Fruit fly (Drosophila melanogaster): ENCODE data around the gene CG6769.

Gene CG6769

DNA sequence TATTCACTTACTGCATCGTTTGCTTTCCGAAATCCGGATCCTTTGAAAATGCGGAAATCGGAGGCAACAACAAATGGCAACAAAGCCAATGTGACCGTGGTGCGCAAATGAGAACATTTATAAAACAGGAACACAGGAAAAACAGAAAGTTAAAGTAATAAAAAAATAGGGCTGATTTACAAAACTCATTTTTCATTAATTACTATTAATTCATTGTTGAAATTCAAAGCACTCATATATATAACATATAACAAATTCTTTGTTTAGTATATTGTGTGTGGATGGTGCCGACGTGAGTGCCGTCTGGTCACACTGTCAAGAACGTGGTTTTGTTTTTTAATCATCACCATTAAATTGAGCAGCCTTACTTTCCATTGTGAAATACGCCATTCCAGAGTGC lies at the start of gene CG6769, which contains the start of gene Arp8:
Gene CG6769, plus strand, starts transcription at position 292 of the 400 bp plus-strand sequence.
Gene Arp8, minus strand, starts transcription at position 90 of the 400 bp plus-strand sequence.
- TF ChIP-seq CG8478 (optimal IDR thresholded peaks at IDR 0.05) (no peak), EcR (GFP tag; optimal IDR thresholded peaks at IDR 0.05) (no peak)

DNA sequence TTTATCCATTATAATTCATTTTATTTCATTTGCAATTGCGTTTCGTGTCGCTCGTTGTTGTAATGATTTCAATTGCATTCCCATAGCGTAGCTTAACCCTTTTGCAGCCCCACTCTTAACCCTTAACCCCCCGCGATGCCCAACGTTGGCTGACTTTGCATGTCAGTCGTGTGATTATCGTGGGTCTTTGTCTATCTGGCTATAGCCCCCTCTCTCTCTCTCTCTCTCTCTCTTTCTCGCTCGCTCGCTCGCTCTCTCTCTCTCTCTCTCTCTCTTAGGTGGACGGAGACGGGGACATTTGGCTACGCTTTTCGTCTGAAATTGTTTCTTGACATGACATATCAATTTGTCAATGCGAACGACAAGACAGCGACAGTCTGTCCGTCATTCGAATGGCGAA lies 48.6 kb upstream of the CG6769 start:
- no peak for TF ChIP-seq CG8478 (optimal IDR thresholded peaks at IDR 0.05)
- no peak for TF ChIP-seq Dll (optimal IDR thresholded peaks at IDR 0.05)
- no peak for TF ChIP-seq usp (GFP tag; optimal IDR thresholded peaks at IDR 0.05)
- no peak for TF ChIP-seq pan (optimal IDR thresholded peaks at IDR 0.05)
- TF ChIP-seq EcR (GFP tag; optimal IDR thresholded peaks at IDR 0.05) = no peak
- no peak for TF ChIP-seq psq (optimal IDR thresholded peaks at IDR 0.05)

DNA sequence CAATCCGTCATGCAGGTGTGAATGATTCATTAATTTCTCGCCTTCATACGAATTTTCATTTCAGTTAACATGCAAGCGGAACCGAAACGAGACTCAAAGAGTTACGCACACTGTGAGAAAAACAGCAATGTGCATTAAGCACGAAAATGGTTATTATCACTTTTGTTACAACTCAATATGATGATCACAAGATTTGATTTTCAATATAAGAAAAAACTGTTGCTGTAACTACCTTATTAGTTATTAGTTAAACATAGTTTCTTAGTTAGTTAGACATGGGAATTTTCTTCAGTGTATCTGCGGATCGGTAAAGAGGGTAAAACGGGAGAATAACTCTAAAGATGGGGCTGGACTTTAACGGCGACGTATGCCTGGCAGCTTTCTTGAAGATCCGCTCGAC lies 46.0 kb upstream of the CG6769 start:
- TF ChIP-seq usp (GFP tag; optimal IDR thresholded peaks at IDR 0.05) = no peak
- no peak for TF ChIP-seq CG8478 (optimal IDR thresholded peaks at IDR 0.05)
- no peak for TF ChIP-seq Dll (optimal IDR thresholded peaks at IDR 0.05)
- TF ChIP-seq EcR (GFP tag; optimal IDR thresholded peaks at IDR 0.05) = no peak
- no peak for TF ChIP-seq psq (optimal IDR thresholded peaks at IDR 0.05)
- TF ChIP-seq pan (optimal IDR thresholded peaks at IDR 0.05) = no peak

DNA sequence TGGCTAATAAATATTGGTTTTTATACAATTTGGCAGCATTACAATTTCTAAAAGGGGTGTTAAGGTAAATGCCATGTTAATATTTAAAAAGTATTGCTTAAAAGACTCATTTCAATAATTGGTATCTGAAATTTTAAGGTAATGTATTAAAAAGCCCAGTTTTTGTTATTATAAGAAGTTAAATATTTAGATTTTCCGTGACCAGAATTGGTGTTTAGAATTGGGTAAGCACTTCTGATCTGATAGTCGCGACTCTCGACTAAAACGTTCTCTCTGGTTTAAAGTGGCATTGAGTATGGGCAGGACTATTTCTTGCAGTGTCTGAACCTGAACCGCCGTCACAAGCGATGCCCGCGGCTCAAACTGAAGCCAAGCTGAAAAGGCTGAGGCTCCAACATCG lies 44.4 kb upstream of the CG6769 start:
- TF ChIP-seq psq (optimal IDR thresholded peaks at IDR 0.05) (no peak), usp (GFP tag; optimal IDR thresholded peaks at IDR 0.05) (no peak), EcR (GFP tag; optimal IDR thresholded peaks at IDR 0.05) (no peak), CG8478 (optimal IDR thresholded peaks at IDR 0.05) (no peak), pan (optimal IDR thresholded peaks at IDR 0.05) (no peak), Dll (optimal IDR thresholded peaks at IDR 0.05) (no peak)

DNA sequence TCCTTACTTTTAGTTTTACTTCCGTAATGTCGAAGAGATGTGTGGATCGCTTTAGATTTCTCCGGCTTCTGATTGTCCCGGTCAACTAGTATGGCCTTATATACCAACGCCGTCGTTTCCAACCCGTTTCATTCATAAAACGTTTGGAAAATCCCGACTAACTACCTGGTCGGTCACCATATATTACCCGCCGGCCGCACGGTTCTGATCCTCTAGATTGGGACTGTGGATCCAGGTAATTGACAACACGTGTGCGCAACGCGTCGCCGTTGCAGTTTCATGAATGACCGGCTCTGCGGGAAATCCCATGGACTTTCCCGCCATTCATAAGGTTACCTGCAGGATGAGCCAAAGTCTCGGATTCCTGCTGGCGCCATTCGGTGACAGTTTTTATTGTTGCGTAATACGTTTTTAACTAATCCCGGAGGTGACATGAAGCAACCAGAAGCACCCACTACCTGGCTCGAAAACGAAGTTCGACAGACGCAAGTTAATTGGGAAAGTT lies 41.1 kb upstream of the CG6769 start, which contains the start of gene CG12986:
Gene CG12986, minus strand, starts transcription at position 51 of the 505 bp plus-strand sequence.
- no peak for TF ChIP-seq EcR (GFP tag; optimal IDR thresholded peaks at IDR 0.05)
- TF ChIP-seq usp (GFP tag; optimal IDR thresholded peaks at IDR 0.05) = no peak
- no peak for TF ChIP-seq CG8478 (optimal IDR thresholded peaks at IDR 0.05)
- no peak for TF ChIP-seq psq (optimal IDR thresholded peaks at IDR 0.05)
- no peak for TF ChIP-seq pan (optimal IDR thresholded peaks at IDR 0.05)
- TF ChIP-seq Dll (optimal IDR thresholded peaks at IDR 0.05) = no peak

DNA sequence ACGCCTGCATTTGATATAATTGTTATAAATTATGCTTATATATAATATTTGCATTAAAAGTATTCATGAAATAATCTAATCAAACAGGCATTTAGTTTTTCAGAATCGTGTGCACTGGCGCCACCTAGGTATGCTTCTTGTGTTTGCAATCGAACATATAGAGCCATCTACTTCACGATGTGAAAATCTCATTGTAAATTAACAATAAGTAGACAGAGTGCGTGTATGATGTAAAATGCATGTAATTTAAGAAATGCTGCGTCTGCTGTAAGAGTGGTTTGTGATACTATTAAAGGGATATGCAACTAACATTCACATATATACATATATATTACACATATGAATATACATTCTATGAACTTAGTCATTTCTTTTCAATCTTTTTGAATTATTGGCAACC lies 40.5 kb upstream of the CG6769 start:
- no peak for TF ChIP-seq pan (optimal IDR thresholded peaks at IDR 0.05)
- TF ChIP-seq CG8478 (optimal IDR thresholded peaks at IDR 0.05) = no peak
- TF ChIP-seq Dll (optimal IDR thresholded peaks at IDR 0.05) = no peak
- no peak for TF ChIP-seq psq (optimal IDR thresholded peaks at IDR 0.05)
- no peak for TF ChIP-seq EcR (GFP tag; optimal IDR thresholded peaks at IDR 0.05)
- no peak for TF ChIP-seq usp (GFP tag; optimal IDR thresholded peaks at IDR 0.05)

DNA sequence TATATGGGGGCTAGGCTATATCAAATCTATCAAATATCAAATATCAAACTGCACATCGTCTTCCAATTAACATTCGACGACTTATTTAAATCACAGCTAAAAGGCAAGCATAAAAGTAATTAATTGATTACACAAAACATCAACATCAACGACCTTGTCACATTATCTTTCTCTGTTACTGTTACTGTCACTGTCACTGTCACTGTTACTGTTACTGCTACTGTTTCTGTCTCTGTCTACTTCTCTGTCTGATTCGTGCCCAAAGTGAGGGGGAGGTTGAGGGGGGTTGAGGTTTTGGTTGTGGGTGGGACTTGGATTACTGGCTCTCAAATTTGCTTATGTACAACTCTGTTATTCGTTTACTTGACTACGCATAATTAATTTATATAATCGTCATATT lies 39.3 kb upstream of the CG6769 start:
- TF ChIP-seq psq (optimal IDR thresholded peaks at IDR 0.05) = no peak
- no peak for TF ChIP-seq CG8478 (optimal IDR thresholded peaks at IDR 0.05)
- TF ChIP-seq EcR (GFP tag; optimal IDR thresholded peaks at IDR 0.05) = no peak
- TF ChIP-seq pan (optimal IDR thresholded peaks at IDR 0.05) = no peak
- TF ChIP-seq usp (GFP tag; optimal IDR thresholded peaks at IDR 0.05) = no peak

DNA sequence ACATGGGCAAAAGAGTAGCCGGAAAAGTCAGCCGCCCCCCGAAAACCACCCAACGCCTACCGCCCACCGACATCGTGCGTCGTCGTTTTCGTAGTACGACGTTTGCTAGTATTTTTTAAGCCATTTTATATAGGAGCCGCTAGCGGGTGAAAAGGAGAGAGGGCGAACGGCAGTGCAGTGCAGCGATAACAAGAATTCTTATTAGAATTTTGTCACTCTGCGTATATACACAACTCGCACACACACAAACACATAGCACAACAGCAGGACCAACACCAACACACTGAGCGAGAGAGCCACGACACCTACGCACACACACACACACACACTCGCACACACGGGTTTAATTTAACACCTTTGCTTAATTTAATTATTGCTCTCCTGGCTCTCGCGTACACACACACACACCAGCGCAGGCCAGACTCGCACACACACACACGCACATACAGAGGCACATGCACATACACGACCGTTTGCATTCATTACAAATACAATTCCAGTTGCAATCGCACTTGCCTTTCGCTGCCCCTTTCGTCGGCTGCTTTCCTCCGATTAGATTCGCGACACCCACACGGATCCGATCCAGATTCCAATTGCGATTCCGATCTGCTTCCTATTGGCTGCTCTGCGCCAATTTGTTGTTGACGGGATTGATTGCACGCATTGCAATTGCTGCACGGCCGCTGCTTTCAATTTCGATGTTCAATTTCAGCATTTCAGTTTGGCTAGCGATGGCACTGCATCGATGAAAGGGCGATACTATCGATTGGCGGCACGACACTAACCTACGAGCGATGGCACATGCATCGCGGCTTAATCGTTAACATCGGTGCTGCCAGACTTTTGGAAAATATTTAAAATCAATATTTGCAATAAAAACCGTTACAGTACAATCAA lies 33.7 kb upstream of the CG6769 start, which contains the start of gene Socs16D:
Gene Socs16D, minus strand, starts transcription at position 758 of the 897 bp plus-strand sequence.
- no peak for TF ChIP-seq pan (optimal IDR thresholded peaks at IDR 0.05)
- peak; percentile 81 for TF ChIP-seq Dll (optimal IDR thresholded peaks at IDR 0.05)
- peak; percentile 80 for TF ChIP-seq CG8478 (optimal IDR thresholded peaks at IDR 0.05)
- no peak for TF ChIP-seq EcR (GFP tag; optimal IDR thresholded peaks at IDR 0.05)

DNA sequence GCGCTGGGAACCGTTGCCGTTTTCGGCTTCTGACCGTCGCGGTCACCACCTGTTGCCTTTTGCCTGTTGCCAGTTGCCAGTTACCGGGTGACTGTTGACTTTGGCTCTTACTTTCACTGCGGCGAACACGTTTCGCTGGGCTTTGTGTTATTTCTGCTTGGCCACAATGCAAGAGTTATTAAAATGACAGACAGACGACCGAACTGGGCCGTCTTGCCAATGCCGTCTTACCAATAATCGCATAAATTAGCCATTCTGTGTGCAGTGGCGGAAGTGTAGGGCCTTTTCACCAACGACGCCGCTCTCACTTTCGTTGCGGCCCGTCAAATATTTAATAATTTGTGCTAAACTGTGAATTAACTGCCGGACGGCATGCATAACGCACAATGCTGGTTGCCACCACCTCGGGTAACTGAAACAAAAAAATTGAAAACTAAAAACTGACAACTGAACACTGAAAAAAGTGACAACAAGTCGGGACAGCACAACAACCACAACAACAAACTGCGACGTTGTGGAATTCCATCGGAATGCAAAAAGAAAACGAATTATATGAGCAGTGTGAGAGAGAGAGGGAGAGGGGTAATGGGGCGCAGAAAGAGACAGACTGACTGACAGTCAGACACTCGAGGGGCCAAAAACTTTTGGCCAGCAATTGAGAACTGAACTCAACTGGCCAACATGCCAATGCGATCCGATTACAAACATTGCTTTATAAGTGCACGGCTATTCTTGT lies 32.3 kb upstream of the CG6769 start:
- no peak for TF ChIP-seq pan (optimal IDR thresholded peaks at IDR 0.05)
- TF ChIP-seq psq (optimal IDR thresholded peaks at IDR 0.05) = no peak
- TF ChIP-seq EcR (GFP tag; optimal IDR thresholded peaks at IDR 0.05) = no peak
- no peak for TF ChIP-seq Dll (optimal IDR thresholded peaks at IDR 0.05)
- no peak for TF ChIP-seq usp (GFP tag; optimal IDR thresholded peaks at IDR 0.05)
- no peak for TF ChIP-seq CG8478 (optimal IDR thresholded peaks at IDR 0.05)

DNA sequence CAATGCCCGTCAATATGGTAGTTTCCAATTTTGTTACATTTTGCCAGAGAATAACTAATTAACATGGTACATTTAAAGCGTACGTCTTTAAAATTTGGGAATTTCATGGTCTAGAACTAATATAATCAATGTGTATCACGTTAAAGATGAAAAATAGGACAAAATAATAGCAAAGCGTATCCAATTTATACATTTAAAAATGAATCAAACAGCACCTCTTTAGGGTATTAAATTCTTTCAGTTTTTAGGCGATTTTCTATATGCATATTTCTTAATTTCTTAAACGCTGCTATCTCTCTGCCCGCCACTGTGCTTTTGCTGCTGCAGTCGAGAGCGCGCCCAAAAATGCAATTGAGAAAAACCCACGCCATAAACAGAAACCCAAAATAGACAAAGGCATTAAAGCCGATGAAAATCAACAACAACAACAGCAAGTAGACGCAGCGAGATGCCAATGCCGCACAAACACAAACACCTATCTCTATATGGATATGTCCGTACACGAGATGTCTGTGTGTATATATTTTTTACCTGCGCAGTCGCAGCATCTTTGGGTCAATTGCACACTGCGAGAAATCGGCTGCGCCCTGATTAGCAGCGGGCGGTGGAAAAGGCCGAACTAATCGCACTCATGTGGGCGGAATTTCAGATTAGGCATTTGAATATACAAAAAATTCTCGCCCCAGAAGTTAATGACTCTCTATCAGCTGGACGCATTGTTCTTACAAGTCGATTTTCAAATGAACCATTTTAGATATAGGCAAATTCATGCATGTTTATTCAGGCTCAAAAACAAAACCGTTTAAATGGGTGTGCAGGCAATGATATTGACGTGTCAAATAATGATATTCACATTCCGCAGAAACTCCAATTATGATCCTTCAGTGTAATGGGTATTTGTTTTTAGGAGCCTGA lies 31.5 kb upstream of the CG6769 start:
- TF ChIP-seq EcR (GFP tag; optimal IDR thresholded peaks at IDR 0.05) (no peak), pan (optimal IDR thresholded peaks at IDR 0.05) (no peak), CG8478 (optimal IDR thresholded peaks at IDR 0.05) (no peak), usp (GFP tag; optimal IDR thresholded peaks at IDR 0.05) (no peak), Dll (optimal IDR thresholded peaks at IDR 0.05) (no peak), psq (optimal IDR thresholded peaks at IDR 0.05) (no peak)

DNA sequence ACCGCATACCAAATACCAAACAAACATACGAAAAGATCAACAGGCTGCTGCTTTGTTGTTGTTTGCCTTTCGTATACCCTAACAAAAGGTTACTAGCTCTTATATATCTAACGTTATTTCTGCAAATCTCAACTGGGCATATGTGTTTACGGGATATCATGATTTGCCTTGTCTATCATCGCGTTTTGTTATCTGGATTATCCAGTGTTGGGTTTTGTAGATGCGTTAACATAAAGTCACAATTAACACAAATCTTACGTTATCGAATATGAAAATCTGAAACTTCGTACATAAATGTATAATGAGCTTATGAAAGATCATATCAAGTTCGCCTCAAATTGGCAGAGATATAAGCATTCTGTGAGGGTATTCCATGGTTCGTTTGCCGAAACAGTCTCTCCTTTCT lies 30.6 kb upstream of the CG6769 start:
- TF ChIP-seq usp (GFP tag; optimal IDR thresholded peaks at IDR 0.05) = no peak
- no peak for TF ChIP-seq CG8478 (optimal IDR thresholded peaks at IDR 0.05)
- TF ChIP-seq Dll (optimal IDR thresholded peaks at IDR 0.05) = no peak
- no peak for TF ChIP-seq psq (optimal IDR thresholded peaks at IDR 0.05)
- no peak for TF ChIP-seq pan (optimal IDR thresholded peaks at IDR 0.05)
- TF ChIP-seq EcR (GFP tag; optimal IDR thresholded peaks at IDR 0.05) = no peak

Data from whole organism.